Worm (Caenorhabditis elegans) whole organism, midembryonic: ENCODE results near the gene F56C4.1.

Source experiments
- T22C8.4 ChIP-seq: fragments of 200-800 bp; sonication (Bioruptor generic); IDR thresholded peaks from 2 replicates; pipeline ENCODE4 v1.3.6; 2022; ENCODE audit warnings: missing genetic modification characterization, missing compliant biosample characterization
- cog-1 ChIP-seq: sonication (generic microtip); optimal IDR thresholded peaks from 2 replicates; lab custom pipeline; 2016; ENCODE audit warnings: missing genetic modification characterization, missing compliant biosample characterization
- flt-1 ChIP-seq: fragments of 200-800 bp; sonication (Bioruptor generic); IDR thresholded peaks from 2 replicates; pipeline ENCODE4 v1.3.6; 2022; ENCODE audit warnings: missing genetic modification characterization, missing compliant biosample characterization
- klf-2 ChIP-seq: fragments of 200-800 bp; sonication (Bioruptor generic); conservative IDR thresholded peaks from 2 replicates; pipeline ENCODE4 v1.3.6; 2022; ENCODE audit warnings: missing genetic modification reagents, missing genetic modification characterization, missing compliant biosample characterization
- med-1 ChIP-seq: sonication (generic microtip); optimal IDR thresholded peaks from 2 replicates; lab custom pipeline; 2017; ENCODE audit warnings: missing genetic modification characterization, mild to moderate bottlenecking, missing compliant biosample characterization, antibody characterized with exemption, missing genetic modification reagents; ENCODE audit not compliant: insufficient read depth
- ref-1 ChIP-seq: fragments of 200-800 bp; sonication (Bioruptor generic); conservative IDR thresholded peaks from 2 replicates; pipeline ENCODE4 v1.3.6; 2022; ENCODE audit warnings: missing genetic modification reagents, missing genetic modification characterization, missing compliant biosample characterization
- tab-1 ChIP-seq: fragments of 200-800 bp; sonication (Bioruptor generic); IDR thresholded peaks from 2 replicates; pipeline ENCODE4 v1.3.6; 2022; ENCODE audit warnings: missing genetic modification characterization, missing compliant biosample characterization
- ztf-23 ChIP-seq: fragments of 200-800 bp; sonication (Bioruptor generic); IDR thresholded peaks from 2 replicates; pipeline ENCODE4 v1.3.6; 2022; ENCODE audit warnings: missing genetic modification reagents, missing genetic modification characterization, missing compliant biosample characterization
- ztf-29 ChIP-seq: fragments of 200-800 bp; sonication (Bioruptor generic); IDR thresholded peaks from 2 replicates; pipeline ENCODE4 v1.3.6; 2022; ENCODE audit warnings: missing genetic modification reagents, missing genetic modification characterization, missing compliant biosample characterization

DNA sequence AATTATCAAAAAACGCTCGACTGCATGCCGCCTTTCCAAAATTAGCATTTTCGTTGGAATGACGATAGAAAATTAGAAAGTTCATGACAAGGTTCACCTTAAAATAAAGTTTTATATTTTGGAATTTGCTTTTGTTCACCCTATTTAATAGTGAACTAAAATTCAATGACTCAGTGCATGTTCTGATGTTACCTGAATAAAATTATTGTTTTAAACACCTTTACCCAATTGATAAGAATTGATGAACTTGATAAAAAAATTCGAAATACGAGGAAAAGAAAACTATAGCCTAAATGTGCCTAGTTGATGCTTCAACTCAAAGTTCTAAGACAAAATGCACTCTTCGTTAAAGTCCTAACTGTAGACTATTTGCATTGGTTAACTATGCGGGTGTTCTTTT, 24.3 kb downstream of the F56C4.1 start:
- TF ChIP-seq tab-1 (no peak), klf-2 (GFP tag; lab: Robert Waterston, UW) (no peak), cog-1 (tag; lab: Kevin White, UChicago) (no peak), ztf-29 (no peak), flt-1 (GFP tag; lab: Robert Waterston, UW) (no peak), T22C8.4 (GFP tag; lab: Robert Waterston, UW) (no peak), ref-1 (GFP tag; lab: Robert Waterston, UW) (no peak), ztf-23 (GFP tag; lab: Robert Waterston, UW) (no peak), med-1 (GFP tag; lab: Kevin White, UChicago) (no peak)
